Worm (Caenorhabditis elegans) whole organism, young adult: ENCODE data around the gene tra-3.

Source experiments
- efl-1 ChIP-seq: fragments of 150-350 bp; optimal IDR thresholded peaks from 2 replicates; lab custom pipeline; 2014; ENCODE audit warnings: missing biosample characterization, missing genetic modification reagents, missing genetic modification characterization
- lin-26 ChIP-seq: fragments of 200-800 bp; sonication (Bioruptor generic); IDR thresholded peaks from 2 replicates; pipeline ENCODE4 v1.3.6; 2022; ENCODE audit warnings: missing genetic modification reagents, missing genetic modification characterization, missing compliant biosample characterization
- snpc-4 ChIP-seq, 5 experiments: fragments of 150-350 bp in 1 of 5; sonication (generic microtip) in 4 of 5; optimal IDR thresholded peaks; 2 replicates each; lab custom pipeline; 2014 to 2018; ENCODE audit warnings: missing genetic modification characterization in 5 of 5, missing biosample characterization in 3 of 5, antibody characterized with exemption in 2 of 5, mild to moderate bottlenecking in 2 of 5, missing compliant biosample characterization in 2 of 5, missing genotype in 2 of 5, moderate library complexity in 2 of 5, missing genetic modification reagents in 1 of 5
- unc-130 ChIP-seq: sonication (generic microtip); optimal IDR thresholded peaks from 2 replicates; lab custom pipeline; 2016; ENCODE audit warnings: missing genetic modification reagents, missing genetic modification characterization, missing compliant biosample characterization
- unc-62 ChIP-seq: fragments of 150-350 bp; optimal IDR thresholded peaks from 2 replicates; lab custom pipeline; 2014; ENCODE audit warnings: missing biosample characterization, missing genetic modification reagents, missing genetic modification characterization

DNA sequence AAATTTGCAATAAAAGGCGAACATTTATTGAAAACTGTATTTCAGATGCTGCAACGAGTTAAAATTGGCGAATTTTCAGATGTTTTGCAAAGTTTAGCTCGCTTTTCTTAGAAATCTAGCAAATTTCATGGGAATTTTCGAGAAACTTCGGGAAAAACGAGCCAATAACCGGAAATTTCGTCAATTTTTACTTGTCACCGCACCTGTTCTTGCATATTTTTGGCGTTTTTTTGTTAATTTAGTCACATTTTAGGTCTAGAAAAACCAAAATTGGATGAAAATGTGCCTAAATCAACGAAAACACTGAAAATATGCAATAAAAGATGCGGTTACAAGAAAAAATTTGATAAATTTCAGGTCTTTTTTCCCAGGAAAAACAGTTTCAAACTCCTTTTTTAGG, 22.9 kb upstream of the tra-3 start:
- TF ChIP-seq snpc-4 (GFP tag; optimal IDR thresholded peaks at IDR 0.05; lab: Kevin White, UChicago): no peak
- peak in 2 of 4 experiments; percentile 55 to 58 for TF ChIP-seq snpc-4 (tag; optimal IDR thresholded peaks at IDR 0.05; lab: Kevin White, UChicago)
- no peak for TF ChIP-seq unc-62 (GFP tag; lab: Kevin White, UChicago)
- TF ChIP-seq unc-130: no peak
- TF ChIP-seq lin-26: no peak
- TF ChIP-seq efl-1 (GFP tag; lab: Kevin White, UChicago): no peak
